Worm (Caenorhabditis elegans) whole organism, L2 larva: ENCODE results near the gene semi-1.

Source experiments
- C34F6.9 ChIP-seq: fragments of 150-350 bp; optimal IDR thresholded peaks from 2 replicates; lab custom pipeline; 2014; ENCODE audit warnings: missing biosample characterization, missing genetic modification characterization
- F13H6.1 ChIP-seq: sonication (generic microtip); optimal IDR thresholded peaks from 2 replicates; lab custom pipeline; 2016; ENCODE audit warnings: missing genetic modification characterization, missing compliant biosample characterization
- R02D3.7 ChIP-seq: fragments of 150-350 bp; optimal IDR thresholded peaks from 2 replicates; lab custom pipeline; 2014; ENCODE audit warnings: missing biosample characterization, missing genetic modification characterization
- Y55F3AM.14 ChIP-seq: fragments of 200-800 bp; sonication (Bioruptor generic); optimal IDR thresholded peaks from 2 replicates; lab custom pipeline; 2018; ENCODE audit warnings: mild to moderate bottlenecking, missing genetic modification characterization, missing compliant biosample characterization
- ZK546.5 ChIP-seq: sonication (generic microtip); optimal IDR thresholded peaks from 2 replicates; lab custom pipeline; 2017; ENCODE audit warnings: missing biosample characterization, missing genetic modification characterization
- alr-1 ChIP-seq: fragments of 150-350 bp; optimal IDR thresholded peaks from 2 replicates; lab custom pipeline; 2014; ENCODE audit warnings: missing biosample characterization, missing genetic modification characterization
- ceh-16 ChIP-seq: fragments of 150-350 bp; optimal IDR thresholded peaks from 2 replicates; lab custom pipeline; 2014; ENCODE audit warnings: missing biosample characterization, missing genetic modification characterization
- ceh-82 ChIP-seq: fragments of 150-350 bp; optimal IDR thresholded peaks from 2 replicates; lab custom pipeline; 2014; ENCODE audit warnings: missing biosample characterization, missing genetic modification characterization
- dmd-4 ChIP-seq: sonication (generic microtip); optimal IDR thresholded peaks from 2 replicates; lab custom pipeline; 2017; ENCODE audit warnings: missing biosample characterization, missing genetic modification characterization
- egl-27 ChIP-seq: sonication (generic microtip); optimal IDR thresholded peaks from 3 replicates; lab custom pipeline; 2017; ENCODE audit warnings: missing biosample characterization, missing genetic modification reagents, missing genetic modification characterization
- elt-1 ChIP-seq: fragments of 150-350 bp; optimal IDR thresholded peaks from 2 replicates; lab custom pipeline; 2014; ENCODE audit warnings: missing biosample characterization, missing genetic modification characterization
- elt-3 ChIP-seq: sonication (generic microtip); optimal IDR thresholded peaks from 2 replicates; lab custom pipeline; 2017; ENCODE audit warnings: missing biosample characterization, missing genetic modification characterization
- fos-1 ChIP-seq: fragments of 150-350 bp; optimal IDR thresholded peaks from 2 replicates; lab custom pipeline; 2014; ENCODE audit warnings: missing biosample characterization, missing genetic modification characterization
- gmeb-1 ChIP-seq: fragments of 150-350 bp; optimal IDR thresholded peaks from 2 replicates; lab custom pipeline; 2014; ENCODE audit warnings: missing biosample characterization, missing genetic modification characterization
- lin-13 ChIP-seq: fragments of 150-350 bp; optimal IDR thresholded peaks from 2 replicates; lab custom pipeline; 2014; ENCODE audit warnings: missing biosample characterization, missing genetic modification reagents, missing genetic modification characterization
- lsy-2 ChIP-seq, 2 experiments: fragments of 150-350 bp in 1 of 2; sonication (generic microtip) in 1 of 2; optimal IDR thresholded peaks; 2 replicates each; lab custom pipeline; 2014 to 2017; ENCODE audit warnings: missing biosample characterization in 2 of 2, missing genetic modification characterization in 2 of 2
- mab-5 ChIP-seq: fragments of 150-350 bp; optimal IDR thresholded peaks from 2 replicates; lab custom pipeline; 2014; ENCODE audit warnings: missing biosample characterization, missing genetic modification characterization
- mdl-1 ChIP-seq, 2 experiments: fragments of 150-350 bp in 1 of 2; sonication (generic microtip) in 1 of 2; optimal IDR thresholded peaks; 2 replicates each; lab custom pipeline; 2017; ENCODE audit warnings: missing biosample characterization in 2 of 2, missing genetic modification characterization in 2 of 2
- nhr-10 ChIP-seq: sonication (generic microtip); optimal IDR thresholded peaks from 2 replicates; lab custom pipeline; 2017; ENCODE audit warnings: missing biosample characterization, missing genetic modification characterization
- nhr-12 ChIP-seq: fragments of 150-350 bp; optimal IDR thresholded peaks from 2 replicates; lab custom pipeline; 2014; ENCODE audit warnings: missing biosample characterization, missing genetic modification characterization
- nhr-129 ChIP-seq: fragments of 150-350 bp; optimal IDR thresholded peaks from 2 replicates; lab custom pipeline; 2014; ENCODE audit warnings: missing biosample characterization, missing genetic modification characterization
- nhr-21 ChIP-seq: fragments of 150-350 bp; optimal IDR thresholded peaks from 2 replicates; lab custom pipeline; 2014; ENCODE audit warnings: missing biosample characterization, missing genetic modification characterization
- nhr-237 ChIP-seq: fragments of 150-350 bp; optimal IDR thresholded peaks from 2 replicates; lab custom pipeline; 2014; ENCODE audit warnings: missing biosample characterization, missing genetic modification characterization
- nhr-25 ChIP-seq: fragments of 150-350 bp; sonication (generic microtip); optimal IDR thresholded peaks from 3 replicates; lab custom pipeline; 2014; ENCODE audit warnings: missing biosample characterization, missing genetic modification characterization
- nhr-6 ChIP-seq: fragments of 150-350 bp; optimal IDR thresholded peaks from 2 replicates; lab custom pipeline; 2014; ENCODE audit warnings: missing biosample characterization, missing genetic modification characterization
- nhr-77 ChIP-seq: fragments of 150-350 bp; optimal IDR thresholded peaks from 2 replicates; lab custom pipeline; 2014; ENCODE audit warnings: missing biosample characterization, missing genetic modification characterization
- sma-3 ChIP-seq: sonication (generic microtip); optimal IDR thresholded peaks from 2 replicates; lab custom pipeline; 2016; ENCODE audit warnings: missing genetic modification reagents, missing genetic modification characterization, missing compliant biosample characterization
- sma-9 ChIP-seq, 2 experiments: fragments of 150-350 bp in 1 of 2; sonication (generic microtip) in 1 of 2; optimal IDR thresholded peaks; 2 replicates each; lab custom pipeline; 2014 to 2016; ENCODE audit warnings: missing genetic modification characterization in 2 of 2, mild to moderate bottlenecking in 1 of 2, missing biosample characterization in 1 of 2, missing compliant biosample characterization in 1 of 2, missing genetic modification reagents in 1 of 2, moderate library complexity in 1 of 2
- snpc-4 ChIP-seq: fragments of 150-350 bp; optimal IDR thresholded peaks from 2 replicates; lab custom pipeline; 2014; ENCODE audit warnings: missing biosample characterization, missing genetic modification characterization
- unc-55 ChIP-seq: fragments of 150-350 bp; sonication (generic microtip); optimal IDR thresholded peaks from 3 replicates; lab custom pipeline; 2014; ENCODE audit warnings: missing biosample characterization, missing genetic modification reagents, missing genetic modification characterization
- unc-62 ChIP-seq: fragments of 150-350 bp; optimal IDR thresholded peaks from 2 replicates; lab custom pipeline; 2014; ENCODE audit warnings: missing biosample characterization, missing genetic modification reagents, missing genetic modification characterization
- zag-1 ChIP-seq: fragments of 150-350 bp; optimal IDR thresholded peaks from 2 replicates; lab custom pipeline; 2014; ENCODE audit warnings: missing biosample characterization, missing genetic modification characterization
- ztf-4 ChIP-seq: fragments of 150-350 bp; optimal IDR thresholded peaks from 2 replicates; lab custom pipeline; 2014; ENCODE audit warnings: missing biosample characterization, missing genetic modification characterization

semi-1 gene

ce11 chrV:13485732-13486131 is 29.3 kb downstream of the semi-1 start:
- TF ChIP-seq unc-62 (GFP tag; lab: Kevin White, UChicago) (no peak), nhr-10 (tag; lab: Kevin White, UChicago) (no peak), C34F6.9 (tag; lab: Kevin White, UChicago) (no peak), F13H6.1 (tag; lab: Kevin White, UChicago) (no peak), nhr-25 (no peak), sma-3 (GFP tag; lab: Kevin White, UChicago) (no peak), lin-13 (no peak), ztf-4 (tag; lab: Kevin White, UChicago) (no peak), elt-3 (tag; lab: Kevin White, UChicago) (no peak), sma-9 (GFP tag; optimal IDR thresholded peaks at IDR 0.05; lab: Kevin White, UChicago) (no peak), sma-9 (tag; optimal IDR thresholded peaks at IDR 0.05; lab: Kevin White, UChicago) (no peak), nhr-129 (no peak), nhr-77 (tag; lab: Kevin White, UChicago) (no peak), nhr-237 (tag; lab: Kevin White, UChicago) (no peak), R02D3.7 (tag; lab: Kevin White, UChicago) (no peak)

ce11 chrV:13484339-13484738 is 30.7 kb downstream of the semi-1 start, which contains the start of gene T10G3.4:
T10G3.4 (minus strand) TSS chrV:13484439.
- TF ChIP-seq ceh-16 (tag; lab: Kevin White, UChicago) (no peak), nhr-21 (tag; lab: Kevin White, UChicago) (no peak), zag-1 (tag; lab: Kevin White, UChicago) (no peak), snpc-4 (tag; lab: Kevin White, UChicago) (no peak), lin-13 (no peak)

ce11 chrV:13479766-13480165 is 35.2 kb downstream of the semi-1 start, which contains the start of gene T10G3.2:
T10G3.2 (minus strand) TSS chrV:13479866.
- TF ChIP-seq nhr-77 (tag; lab: Kevin White, UChicago) (no peak), lin-13 (no peak), ceh-16 (tag; lab: Kevin White, UChicago) (no peak), alr-1 (tag; lab: Kevin White, UChicago) (no peak), lsy-2 (tag; optimal IDR thresholded peaks at IDR 0.05; lab: Kevin White, UChicago) (no peak), gmeb-1 (tag; lab: Kevin White, UChicago) (no peak), snpc-4 (tag; lab: Kevin White, UChicago) (no peak), ceh-82 (no peak), unc-62 (GFP tag; lab: Kevin White, UChicago) (no peak), nhr-6 (tag; lab: Kevin White, UChicago) (no peak), dmd-4 (no peak), ZK546.5 (tag; lab: Kevin White, UChicago) (no peak), R02D3.7 (tag; lab: Kevin White, UChicago) (no peak), zag-1 (tag; lab: Kevin White, UChicago) (no peak), fos-1 (tag; lab: Kevin White, UChicago) (no peak), F13H6.1 (tag; lab: Kevin White, UChicago) (no peak)

ce11 chrV:13476350-13476749 is 38.7 kb downstream of the semi-1 start, which contains the start of gene T10G3.8:
T10G3.8 (minus strand) TSS chrV:13476450.
- no peak for TF ChIP-seq ztf-4 (tag; lab: Kevin White, UChicago)
- no peak for TF ChIP-seq nhr-237 (tag; lab: Kevin White, UChicago)
- no peak for TF ChIP-seq mdl-1 (tag; optimal IDR thresholded peaks at IDR 0.05; lab: Kevin White, UChicago)

DNA sequence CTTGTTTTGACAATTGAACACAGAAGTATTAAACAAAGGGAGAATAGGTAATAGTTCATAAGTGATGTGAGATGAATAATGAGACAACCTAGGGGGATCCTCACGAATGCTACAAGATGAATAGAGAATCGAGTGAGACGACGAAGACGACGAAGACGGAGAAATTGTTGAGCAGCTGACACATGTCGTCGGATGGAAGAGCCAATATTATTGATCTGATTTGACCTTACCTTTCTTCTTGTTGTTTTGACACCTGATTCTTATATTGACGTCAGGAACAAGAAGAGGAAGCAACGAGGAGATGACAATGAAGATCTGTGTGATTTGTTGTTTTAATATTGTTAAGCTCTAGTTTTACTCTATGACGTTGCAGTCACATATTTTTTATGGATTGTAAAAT is 41.5 kb downstream of the semi-1 start, which contains the start of gene T10G3.1:
Gene T10G3.1, minus strand, starts transcription at position 213 of the 400 bp plus-strand sequence.
- peak; percentile 62 for TF ChIP-seq nhr-129
- peak; percentile 8 for TF ChIP-seq mab-5 (tag; lab: Kevin White, UChicago)
- TF ChIP-seq lsy-2 (tag; optimal IDR thresholded peaks at IDR 0.05; lab: Kevin White, UChicago): peak in 1 of 2 experiments; percentile 27
- no peak for TF ChIP-seq unc-55 (GFP tag; lab: Kevin White, UChicago)
- TF ChIP-seq, all 48 proteins: peak for 3

- no peak for TF ChIP-seq egl-27 (tag; lab: Kevin White, UChicago)
- no peak for TF ChIP-seq nhr-12 (tag; lab: Kevin White, UChicago)
- TF ChIP-seq Y55F3AM.14 (GFP tag; lab: Kevin White, UChicago): no peak
- TF ChIP-seq nhr-21 (tag; lab: Kevin White, UChicago): no peak
- TF ChIP-seq fos-1 (tag; lab: Kevin White, UChicago): no peak
- TF ChIP-seq lin-13: no peak
- no peak for TF ChIP-seq nhr-6 (tag; lab: Kevin White, UChicago)
- TF ChIP-seq ceh-82: no peak
- TF ChIP-seq mab-5 (tag; lab: Kevin White, UChicago): no peak
- no peak for TF ChIP-seq nhr-10 (tag; lab: Kevin White, UChicago)
- peak; percentile 10 for TF ChIP-seq nhr-129
- no peak for TF ChIP-seq elt-1
- TF ChIP-seq C34F6.9 (tag; lab: Kevin White, UChicago): peak; percentile 25
- TF ChIP-seq nhr-237 (tag; lab: Kevin White, UChicago): no peak
- no peak for TF ChIP-seq ztf-4 (tag; lab: Kevin White, UChicago)
- peak; percentile 19 for TF ChIP-seq sma-9 (GFP tag; optimal IDR thresholded peaks at IDR 0.05; lab: Kevin White, UChicago)
- TF ChIP-seq sma-9 (tag; optimal IDR thresholded peaks at IDR 0.05; lab: Kevin White, UChicago): no peak
These were observed 43.0 kb downstream of the semi-1 start for ce11 chrV:13472062-13472461.
